Fruit fly (Drosophila melanogaster) whole organism, prepupa: ENCODE data around the gene CG13060.

ENCODE experiments used
- Blimp-1 ChIP-seq: fragments of 200-800 bp; sonication (Bioruptor generic); optimal IDR thresholded peaks from 3 replicates; lab custom pipeline; 2017; ENCODE audit warnings: missing biosample characterization, missing genetic modification characterization, mild to moderate bottlenecking, moderate library complexity, missing genetic modification reagents
- CG10631 ChIP-seq: fragments of 200-800 bp; sonication (Bioruptor generic); optimal IDR thresholded peaks from 2 replicates; lab custom pipeline; 2016; ENCODE audit warnings: missing biosample characterization, missing genetic modification characterization
- CG10669 ChIP-seq: fragments of 200-800 bp; sonication (Bioruptor generic); optimal IDR thresholded peaks from 3 replicates; lab custom pipeline; 2018; ENCODE audit warnings: missing biosample characterization, mild to moderate bottlenecking, missing genetic modification characterization, moderate library complexity
- CG11294 ChIP-seq: fragments of 200-800 bp; sonication (Bioruptor generic); IDR thresholded peaks from 2 replicates; pipeline ENCODE4 v1.3.6; 2022; ENCODE audit warnings: missing biosample characterization, missing genetic modification characterization
- CG11762 ChIP-seq: fragments of 200-800 bp; sonication (Bioruptor generic); optimal IDR thresholded peaks from 3 replicates; lab custom pipeline; 2016; ENCODE audit warnings: missing biosample characterization, missing genetic modification characterization; ENCODE audit not compliant: insufficient read depth
- CG11902 ChIP-seq: fragments of 200-800 bp; sonication (Bioruptor generic); optimal IDR thresholded peaks from 3 replicates; lab custom pipeline; 2016; ENCODE audit warnings: missing biosample characterization, missing genetic modification characterization
- CG16779 ChIP-seq: fragments of 200-800 bp; sonication (Bioruptor generic); optimal IDR thresholded peaks from 3 replicates; lab custom pipeline; 2017; ENCODE audit warnings: missing biosample characterization, mild to moderate bottlenecking, missing genetic modification characterization
- CG32006 ChIP-seq: fragments of 200-800 bp; sonication (Bioruptor generic); optimal IDR thresholded peaks from 3 replicates; lab custom pipeline; 2017; ENCODE audit warnings: missing biosample characterization, mild to moderate bottlenecking, missing genetic modification characterization
- CG34406 ChIP-seq: fragments of 200-800 bp; sonication (Bioruptor generic); optimal IDR thresholded peaks from 3 replicates; lab custom pipeline; 2016; ENCODE audit warnings: missing biosample characterization, missing genetic modification characterization
- CG3919 ChIP-seq: fragments of 200-800 bp; sonication (Bioruptor generic); optimal IDR thresholded peaks from 3 replicates; lab custom pipeline; 2016; ENCODE audit warnings: missing biosample characterization, missing genetic modification characterization
- CG4318 ChIP-seq: fragments of 200-800 bp; sonication (Bioruptor generic); optimal IDR thresholded peaks from 3 replicates; lab custom pipeline; 2017; ENCODE audit warnings: missing biosample characterization, mild to moderate bottlenecking, missing genetic modification characterization
- CG6792 ChIP-seq: fragments of 200-800 bp; sonication (Bioruptor generic); optimal IDR thresholded peaks from 3 replicates; lab custom pipeline; 2016; ENCODE audit warnings: missing biosample characterization, missing genetic modification characterization
- CG6808 ChIP-seq: fragments of 200-800 bp; sonication (Bioruptor generic); optimal IDR thresholded peaks from 3 replicates; lab custom pipeline; 2017; ENCODE audit warnings: missing biosample characterization, missing genetic modification characterization, mild to moderate bottlenecking, moderate library complexity, missing genetic modification reagents
- CG8319 ChIP-seq: fragments of 200-800 bp; sonication (Bioruptor generic); optimal IDR thresholded peaks from 3 replicates; lab custom pipeline; 2016; ENCODE audit warnings: missing biosample characterization, missing genetic modification characterization
- CG8632 ChIP-seq: fragments of 200-800 bp; sonication (Bioruptor generic); optimal IDR thresholded peaks from 3 replicates; lab custom pipeline; 2016; ENCODE audit warnings: missing biosample characterization, missing genetic modification characterization
- CG9139 ChIP-seq: fragments of 200-800 bp; sonication (Bioruptor generic); optimal IDR thresholded peaks from 3 replicates; lab custom pipeline; 2017; ENCODE audit warnings: missing biosample characterization, mild to moderate bottlenecking, missing genetic modification characterization
- Eip78C ChIP-seq: fragments of 200-800 bp; sonication (Bioruptor generic); peaks from one replicate; lab custom pipeline; 2016; ENCODE audit warnings: missing biosample characterization, missing genetic modification characterization
- Eip93F ChIP-seq: fragments of 200-800 bp; sonication (Bioruptor generic); optimal IDR thresholded peaks from 2 replicates; lab custom pipeline; 2016; ENCODE audit warnings: missing biosample characterization, mild to moderate bottlenecking, missing genetic modification characterization
- Ets21C ChIP-seq: fragments of 200-800 bp; sonication (Bioruptor generic); optimal IDR thresholded peaks from 3 replicates; lab custom pipeline; 2016; ENCODE audit warnings: missing biosample characterization, missing genetic modification characterization
- Ets96B ChIP-seq: fragments of 200-800 bp; optimal IDR thresholded peaks from 2 replicates; lab custom pipeline; 2019; ENCODE audit warnings: missing biosample characterization, mild to moderate bottlenecking, missing genetic modification characterization, moderate library complexity
- Gug ChIP-seq: fragments of 200-800 bp; sonication (Bioruptor generic); IDR thresholded peaks from 2 replicates; pipeline ENCODE4 v1.3.6; 2022; ENCODE audit warnings: missing biosample characterization, missing genetic modification characterization
- Hr38 ChIP-seq: sonication (Bioruptor generic); optimal IDR thresholded peaks from 2 replicates; lab custom pipeline; 2016; ENCODE audit warnings: missing biosample characterization, missing genetic modification characterization
- Hr4 ChIP-seq: fragments of 200-800 bp; sonication (Bioruptor generic); optimal IDR thresholded peaks from 3 replicates; lab custom pipeline; 2016; ENCODE audit warnings: missing biosample characterization, missing genetic modification characterization
- Lpt ChIP-seq: fragments of 200-800 bp; sonication (Bioruptor generic); optimal IDR thresholded peaks from 3 replicates; lab custom pipeline; 2016; ENCODE audit warnings: missing biosample characterization, missing genetic modification characterization
- Sox102F ChIP-seq: fragments of 200-800 bp; sonication (Bioruptor generic); optimal IDR thresholded peaks from 2 replicates; lab custom pipeline; 2016; ENCODE audit warnings: missing biosample characterization, mild to moderate bottlenecking, missing genetic modification characterization
- Sox15 ChIP-seq: fragments of 200-800 bp; sonication (Bioruptor generic); optimal IDR thresholded peaks from 3 replicates; lab custom pipeline; 2016; ENCODE audit warnings: missing biosample characterization, missing genetic modification characterization
- cyc ChIP-seq: fragments of 200-800 bp; sonication (Bioruptor generic); optimal IDR thresholded peaks from 3 replicates; lab custom pipeline; 2016; ENCODE audit warnings: missing biosample characterization, missing genetic modification characterization
- dac ChIP-seq: fragments of 200-800 bp; sonication (Bioruptor generic); optimal IDR thresholded peaks from 2 replicates; lab custom pipeline; 2017; ENCODE audit warnings: missing biosample characterization, mild to moderate bottlenecking, missing genetic modification characterization
- esn ChIP-seq: fragments of 200-800 bp; sonication (Bioruptor generic); optimal IDR thresholded peaks from 2 replicates; lab custom pipeline; 2016; ENCODE audit warnings: missing biosample characterization, mild to moderate bottlenecking, missing genetic modification characterization, moderate library complexity
- fd59A ChIP-seq: fragments of 200-800 bp; sonication (Bioruptor generic); optimal IDR thresholded peaks from 2 replicates; lab custom pipeline; 2017; ENCODE audit warnings: missing biosample characterization, mild to moderate bottlenecking, missing genetic modification characterization, missing genetic modification reagents
- fd85E ChIP-seq: fragments of 200-800 bp; sonication (Bioruptor generic); optimal IDR thresholded peaks from 3 replicates; lab custom pipeline; 2016; ENCODE audit warnings: missing biosample characterization, missing genetic modification characterization
- fkh ChIP-seq: fragments of 200-800 bp; sonication (Bioruptor generic); optimal IDR thresholded peaks from 3 replicates; lab custom pipeline; 2017; ENCODE audit warnings: missing biosample characterization, mild to moderate bottlenecking, missing genetic modification characterization, moderate library complexity
- lz ChIP-seq: fragments of 200-800 bp; sonication (Bioruptor generic); optimal IDR thresholded peaks from 3 replicates; lab custom pipeline; 2016; ENCODE audit warnings: missing biosample characterization, missing genetic modification characterization
- net ChIP-seq: fragments of 200-800 bp; sonication (Bioruptor generic); optimal IDR thresholded peaks from 3 replicates; lab custom pipeline; 2016; ENCODE audit warnings: missing biosample characterization, missing genetic modification characterization
- pdm3 ChIP-seq: fragments of 200-800 bp; sonication (Bioruptor generic); optimal IDR thresholded peaks from 3 replicates; lab custom pipeline; 2016; ENCODE audit warnings: missing biosample characterization, missing genetic modification characterization
- salr ChIP-seq, 2 experiments: fragments of 200-800 bp; sonication (Bioruptor generic); optimal IDR thresholded peaks; 3 replicates each; lab custom pipeline; 2016 to 2018; ENCODE audit warnings: missing biosample characterization in 2 of 2, missing genetic modification characterization in 2 of 2, mild to moderate bottlenecking in 1 of 2
- ss ChIP-seq, 2 experiments: fragments of 200-800 bp; sonication (Bioruptor generic); optimal IDR thresholded peaks; 2 replicates in 1 of 2; 3 replicates in 1 of 2; lab custom pipeline; 2017 to 2018; ENCODE audit warnings: mild to moderate bottlenecking in 2 of 2, missing biosample characterization in 2 of 2, missing genetic modification characterization in 2 of 2, moderate library complexity in 1 of 2
- topi ChIP-seq: fragments of 200-800 bp; sonication (Bioruptor generic); optimal IDR thresholded peaks from 3 replicates; lab custom pipeline; 2016; ENCODE audit warnings: missing biosample characterization, missing genetic modification characterization
- vri ChIP-seq: fragments of 200-800 bp; sonication (Bioruptor generic); optimal IDR thresholded peaks from 3 replicates; lab custom pipeline; 2016; ENCODE audit warnings: missing biosample characterization, mild to moderate bottlenecking, missing genetic modification characterization

Gene CG13060

dm6 chr3L:16275391-16276017, 44.2 kb upstream of the CG13060 start (continued):
- TF ChIP-seq fd59A (peak; percentile 9), CG8632 (GFP tag; lab: Kevin White, UChicago) (no peak), pdm3 (GFP tag; lab: Kevin White, UChicago) (no peak), Ets21C (no peak), CG8319 (no peak), Gug (GFP tag; lab: Robert Waterston, UW) (no peak), CG11762 (GFP tag; lab: Kevin White, UChicago) (no peak), salr (GFP tag; optimal IDR thresholded peaks at IDR 0.05; lab: Kevin White, UChicago) (no peak), Sox102F (GFP tag; lab: Kevin White, UChicago) (no peak), Lpt (GFP tag; lab: Kevin White, UChicago) (no peak), esn (no peak), CG10669 (GFP tag; lab: Kevin White, UChicago) (peak; percentile 6), CG34406 (no peak), fd85E (GFP tag; lab: Kevin White, UChicago) (no peak), CG9139 (GFP tag; lab: Kevin White, UChicago) (no peak), topi (GFP tag; lab: Kevin White, UChicago) (no peak), cyc (GFP tag; lab: Kevin White, UChicago) (no peak), CG6792 (GFP tag; lab: Kevin White, UChicago) (no peak), Blimp-1 (GFP tag; lab: Kevin White, UChicago) (no peak), lz (GFP tag; lab: Kevin White, UChicago) (no peak)
- TF ChIP-seq, all 60 proteins: peak for 9

dm6 chr3L:16277135-16277534, 42.5 kb upstream of the CG13060 start, which contains the start of gene CG13065:
TSS of gene CG13065 (plus strand) at chr3L:16277435.
- TF ChIP-seq CG6792 (GFP tag; lab: Kevin White, UChicago) = no peak
- no peak for TF ChIP-seq Hr38 (GFP tag; lab: Kevin White, UChicago)
- no peak for TF ChIP-seq Eip78C (GFP tag; lab: Kevin White, UChicago)
- TF ChIP-seq Sox15 (GFP tag; lab: Kevin White, UChicago) = no peak
- TF ChIP-seq cyc (GFP tag; lab: Kevin White, UChicago) = no peak
- TF ChIP-seq fkh (GFP tag; lab: Kevin White, UChicago) = no peak
- no peak for TF ChIP-seq CG4318
- no peak for TF ChIP-seq CG6808 (GFP tag; lab: Kevin White, UChicago)
- TF ChIP-seq Ets96B = no peak
- no peak for TF ChIP-seq esn
- no peak for TF ChIP-seq pdm3 (GFP tag; lab: Kevin White, UChicago)
- no peak for TF ChIP-seq CG10631 (GFP tag; lab: Kevin White, UChicago)
- TF ChIP-seq Blimp-1 (GFP tag; lab: Kevin White, UChicago) = no peak
- TF ChIP-seq CG16779 (tag; lab: Kevin White, UChicago) = no peak
- TF ChIP-seq salr (GFP tag; optimal IDR thresholded peaks at IDR 0.05; lab: Kevin White, UChicago) = no peak
- TF ChIP-seq CG9139 (GFP tag; lab: Kevin White, UChicago) = no peak
- TF ChIP-seq CG32006 = no peak
- no peak for TF ChIP-seq dac
- no peak for TF ChIP-seq CG11902

- no peak for TF ChIP-seq CG34406
- TF ChIP-seq Eip78C (GFP tag; lab: Kevin White, UChicago) = no peak
- TF ChIP-seq lz (GFP tag; lab: Kevin White, UChicago) = no peak
- no peak for TF ChIP-seq ss (GFP tag; optimal IDR thresholded peaks at IDR 0.05; lab: Kevin White, UChicago)
- no peak for TF ChIP-seq net
- TF ChIP-seq fd85E (GFP tag; lab: Kevin White, UChicago) = no peak
- no peak for TF ChIP-seq vri (GFP tag; lab: Kevin White, UChicago)
- no peak for TF ChIP-seq Sox15 (GFP tag; lab: Kevin White, UChicago)
- no peak for TF ChIP-seq CG10631 (GFP tag; lab: Kevin White, UChicago)
- no peak for TF ChIP-seq CG16779 (tag; lab: Kevin White, UChicago)
- TF ChIP-seq Eip93F (GFP tag; lab: Kevin White, UChicago) = no peak
- no peak for TF ChIP-seq CG3919 (GFP tag; lab: Kevin White, UChicago)
- TF ChIP-seq CG11294 (GFP tag; lab: Robert Waterston, UW) = no peak
- no peak for TF ChIP-seq fd59A
- no peak for TF ChIP-seq Hr4
- TF ChIP-seq Gug (GFP tag; lab: Robert Waterston, UW) = no peak
Observed at dm6 chr3L:16279171-16279570, 40.5 kb upstream of the CG13060 start, which contains the start of gene CG13050. TSS of gene CG13050 (minus strand) at chr3L:16279271.
